Worm (Caenorhabditis elegans) whole organism, late embryonic: ENCODE data around the gene F44F4.9.

Source experiments
- ceh-2 ChIP-seq: sonication (generic microtip); optimal IDR thresholded peaks from 2 replicates; lab custom pipeline; 2016; ENCODE audit warnings: missing genotype, missing genetic modification characterization, missing compliant biosample characterization
- nhr-11 ChIP-seq: fragments of 150-350 bp; optimal IDR thresholded peaks from 2 replicates; lab custom pipeline; 2014; ENCODE audit warnings: missing biosample characterization, missing genetic modification characterization
- npax-4 ChIP-seq: sonication (generic microtip); optimal IDR thresholded peaks from 2 replicates; lab custom pipeline; 2016; ENCODE audit warnings: missing genetic modification characterization, missing compliant biosample characterization
- pqm-1 ChIP-seq: sonication (generic microtip); optimal IDR thresholded peaks from 2 replicates; lab custom pipeline; 2016; ENCODE audit warnings: missing genetic modification characterization, missing compliant biosample characterization

- TF ChIP-seq npax-4 (tag; lab: Kevin White, UChicago) (no peak), pqm-1 (no peak), ceh-2 (peak; percentile 92), nhr-11 (tag; lab: Kevin White, UChicago) (no peak)
Observed at ce11 chrII:10872541-10872940, 43.1 kb downstream of the F44F4.9 start, which contains the start of the genes cyn-4 and copz-1.
